Fruit fly (Drosophila melanogaster) whole organism, wandering third instar larva: ENCODE results near the gene Ance-3.

Experiments used
- Abd-B ChIP-seq: fragments of >200 bp; optimal IDR thresholded peaks from 2 replicates; lab custom pipeline; 2017; ENCODE audit warnings: missing biosample characterization, missing genetic modification characterization
- CG32264 ChIP-seq: fragments of 200-800 bp; sonication (Bioruptor generic); optimal IDR thresholded peaks from 2 replicates; lab custom pipeline; 2016; ENCODE audit warnings: missing biosample characterization, missing genetic modification characterization
- CG9705 ChIP-seq: fragments of 200-800 bp; sonication (Bioruptor generic); optimal IDR thresholded peaks from 2 replicates; lab custom pipeline; 2018; ENCODE audit warnings: missing biosample characterization, mild to moderate bottlenecking, missing genetic modification characterization
- Dfd ChIP-seq: fragments of >200 bp; optimal IDR thresholded peaks from 2 replicates; lab custom pipeline; 2017; ENCODE audit warnings: missing biosample characterization, missing genetic modification characterization
- Dif ChIP-seq: fragments of 200-275, 200-300 bp; sonication (Bioruptor generic); optimal IDR thresholded peaks from 2 replicates; lab custom pipeline; 2018; ENCODE audit warnings: missing biosample characterization, missing genetic modification characterization; ENCODE audit not compliant: partially characterized antibody
- HLH106 ChIP-seq: fragments of 200-800 bp; optimal IDR thresholded peaks from 3 replicates; lab custom pipeline; 2019; ENCODE audit warnings: missing biosample characterization, mild to moderate bottlenecking, missing genetic modification characterization, moderate library complexity
- Hnf4 ChIP-seq: fragments of 200-800 bp; sonication (Bioruptor generic); optimal IDR thresholded peaks from 2 replicates; lab custom pipeline; 2016; ENCODE audit warnings: missing biosample characterization, mild to moderate bottlenecking, missing genetic modification characterization
- Hr83 ChIP-seq: fragments of 200-300 bp; sonication (Bioruptor generic); optimal IDR thresholded peaks from 2 replicates; lab custom pipeline; 2016; ENCODE audit warnings: missing biosample characterization, mild to moderate bottlenecking, missing genetic modification characterization, moderate library complexity; ENCODE audit not compliant: poor library complexity, severe bottlenecking
- Jra ChIP-seq: sonication (Bioruptor generic); optimal IDR thresholded peaks from 2 replicates; lab custom pipeline; 2016; ENCODE audit warnings: missing biosample characterization, missing genetic modification characterization
- Mio ChIP-seq: sonication (Bioruptor generic); optimal IDR thresholded peaks from 2 replicates; lab custom pipeline; 2016; ENCODE audit warnings: missing biosample characterization, missing genetic modification characterization
- Myc ChIP-seq: fragments of >200 bp; optimal IDR thresholded peaks from 2 replicates; lab custom pipeline; 2017
- N ChIP-seq: fragments of >200 bp; optimal IDR thresholded peaks from 2 replicates; lab custom pipeline; 2018; ENCODE audit warnings: missing biosample characterization, missing external identifiers, missing genetic modification characterization
- OdsH ChIP-seq: fragments of 200-800 bp; sonication (Bioruptor generic); optimal IDR thresholded peaks from 2 replicates; lab custom pipeline; 2016; ENCODE audit warnings: missing biosample characterization, mild to moderate bottlenecking, missing genetic modification characterization
- Rel ChIP-seq, 2 experiments: fragments of 200-800 bp; sonication (Bioruptor generic) in 1 of 2; optimal IDR thresholded peaks; 2 replicates in 1 of 2; 3 replicates in 1 of 2; lab custom pipeline; 2016 to 2019; ENCODE audit warnings: mild to moderate bottlenecking in 2 of 2, missing biosample characterization in 2 of 2, missing genetic modification characterization in 2 of 2, moderate library complexity in 1 of 2
- Sp1 ChIP-seq: fragments of 200-800 bp; sonication (Bioruptor generic); optimal IDR thresholded peaks from 3 replicates; lab custom pipeline; 2019; ENCODE audit warnings: missing biosample characterization, mild to moderate bottlenecking, missing genetic modification characterization, moderate library complexity
- Vsx2 ChIP-seq: fragments of 200-300, 225-300 bp; sonication (Bioruptor generic); optimal IDR thresholded peaks from 2 replicates; lab custom pipeline; 2018; ENCODE audit warnings: missing biosample characterization, missing genetic modification characterization; ENCODE audit not compliant: partially characterized antibody
- br ChIP-seq: fragments of 200-800 bp; sonication (Bioruptor generic); optimal IDR thresholded peaks from 2 replicates; lab custom pipeline; 2016; ENCODE audit warnings: missing biosample characterization, missing genetic modification characterization
- brk ChIP-seq: fragments of 200-800 bp; sonication (Bioruptor generic); optimal IDR thresholded peaks from 2 replicates; lab custom pipeline; 2016; ENCODE audit warnings: missing biosample characterization, mild to moderate bottlenecking, missing genetic modification characterization
- dl ChIP-seq, 2 experiments: fragments of 175-275, 200-275 bp in 1 of 2; fragments of 200-275 bp in 1 of 2; sonication (Bioruptor generic); optimal IDR thresholded peaks; lab custom pipeline; 2018; ENCODE audit warnings: mild to moderate bottlenecking in 2 of 2, missing biosample characterization in 2 of 2, missing genetic modification characterization in 2 of 2, moderate library complexity in 2 of 2; ENCODE audit not compliant: partially characterized antibody in 2 of 2, insufficient read depth in 1 of 2
- dmrt93B ChIP-seq: fragments of 200-800 bp; sonication (Bioruptor generic); optimal IDR thresholded peaks from 2 replicates; lab custom pipeline; 2018; ENCODE audit warnings: missing biosample characterization, mild to moderate bottlenecking, missing genetic modification characterization
- dsf ChIP-seq: sonication (Bioruptor generic); optimal IDR thresholded peaks from 2 replicates; lab custom pipeline; 2016; ENCODE audit warnings: missing biosample characterization, missing genetic modification characterization, borderline replicate concordance
- ey ChIP-seq: fragments of 200-800 bp; sonication (Bioruptor generic); optimal IDR thresholded peaks from 2 replicates; lab custom pipeline; 2016; ENCODE audit warnings: missing biosample characterization, missing genetic modification characterization
- foxo ChIP-seq, 2 experiments: fragments of 200-800 bp; sonication (Bioruptor generic); optimal IDR thresholded peaks; 2 replicates in 1 of 2; 3 replicates in 1 of 2; lab custom pipeline; 2016 to 2017; ENCODE audit warnings: missing biosample characterization in 2 of 2, missing genetic modification characterization in 2 of 2
- fru ChIP-seq: fragments of 200-800 bp; sonication (Bioruptor generic); optimal IDR thresholded peaks from 3 replicates; lab custom pipeline; 2016; ENCODE audit warnings: missing biosample characterization, mild to moderate bottlenecking, missing genetic modification characterization
- h ChIP-seq: fragments of 200-800 bp; sonication (Bioruptor generic); optimal IDR thresholded peaks from 3 replicates; lab custom pipeline; 2016; ENCODE audit warnings: missing biosample characterization, mild to moderate bottlenecking, missing genetic modification characterization
- jim ChIP-seq: fragments of 175-275, 200-325 bp; sonication (Bioruptor generic); optimal IDR thresholded peaks from 2 replicates; lab custom pipeline; 2016; ENCODE audit warnings: missing biosample characterization, mild to moderate bottlenecking, missing genetic modification characterization
- pan ChIP-seq: fragments of >200 bp; optimal IDR thresholded peaks from 2 replicates; lab custom pipeline; 2017
- psq ChIP-seq: fragments of 200-800 bp; sonication (Bioruptor generic); optimal IDR thresholded peaks from 3 replicates; lab custom pipeline; 2017; ENCODE audit warnings: missing biosample characterization, mild to moderate bottlenecking, missing genetic modification characterization, moderate library complexity
- rgr ChIP-seq: fragments of 200-800 bp; sonication (Bioruptor generic); optimal IDR thresholded peaks from 3 replicates; lab custom pipeline; 2016; ENCODE audit warnings: missing biosample characterization, mild to moderate bottlenecking, missing genetic modification characterization
- sage ChIP-seq: fragments of 200-800 bp; sonication (Bioruptor generic); optimal IDR thresholded peaks from 2 replicates; lab custom pipeline; 2016; ENCODE audit warnings: missing biosample characterization, mild to moderate bottlenecking, missing genetic modification characterization
- tai ChIP-seq: sonication (Bioruptor generic); optimal IDR thresholded peaks from 2 replicates; lab custom pipeline; 2016; ENCODE audit warnings: missing biosample characterization, missing genetic modification characterization
- usp ChIP-seq: fragments of >200 bp; optimal IDR thresholded peaks from 2 replicates; lab custom pipeline; 2017; ENCODE audit warnings: missing biosample characterization, missing genetic modification characterization
- woc ChIP-seq: sonication (Bioruptor generic); optimal IDR thresholded peaks from 2 replicates; lab custom pipeline; 2016; ENCODE audit warnings: missing biosample characterization, mild to moderate bottlenecking, missing genetic modification characterization

Gene Ance-3

dm6 chr2L:13972847-13973246 is 58.3 kb downstream of the Ance-3 start, which contains the start of gene He:
Gene He (minus strand): TSS chr2L:13972947.
- TF ChIP-seq foxo (GFP tag; optimal IDR thresholded peaks at IDR 0.05; lab: Kevin White, UChicago), result no peak
- no peak for TF ChIP-seq Jra
- TF ChIP-seq dmrt93B (GFP tag; lab: Kevin White, UChicago), result no peak
- TF ChIP-seq Myc, result no peak
- TF ChIP-seq Abd-B (GFP tag; lab: Kevin White, UChicago), result no peak
- TF ChIP-seq HLH106 (tag; lab: Kevin White, UChicago), result no peak
- TF ChIP-seq br, result no peak
- TF ChIP-seq Hr83 (GFP tag; lab: Kevin White, UChicago), result no peak
- no peak for TF ChIP-seq woc
- no peak for TF ChIP-seq usp (GFP tag; lab: Kevin White, UChicago)
- no peak for TF ChIP-seq psq (GFP tag; lab: Kevin White, UChicago)
- no peak for TF ChIP-seq rgr (GFP tag; lab: Kevin White, UChicago)
- TF ChIP-seq Hnf4 (GFP tag; lab: Kevin White, UChicago), result no peak
- TF ChIP-seq N (GFP tag; lab: Kevin White, UChicago), result no peak
- TF ChIP-seq Mio, result no peak
- no peak for TF ChIP-seq Sp1
- no peak for TF ChIP-seq ey (GFP tag; lab: Kevin White, UChicago)
- no peak for TF ChIP-seq CG9705 (GFP tag; lab: Kevin White, UChicago)
- no peak for TF ChIP-seq jim
- TF ChIP-seq OdsH (GFP tag; lab: Kevin White, UChicago), result no peak

- TF ChIP-seq br, result no peak
- TF ChIP-seq pan, result no peak
- no peak for TF ChIP-seq h (GFP tag; lab: Kevin White, UChicago)
- TF ChIP-seq Jra, result no peak
- TF ChIP-seq Rel (GFP tag; optimal IDR thresholded peaks at IDR 0.05; lab: Kevin White, UChicago), result no peak
- no peak for TF ChIP-seq Rel (tag; optimal IDR thresholded peaks at IDR 0.05; lab: Kevin White, UChicago)
- TF ChIP-seq tai (GFP tag; lab: Kevin White, UChicago), result no peak
Measured at dm6 chr2L:13976669-13977068, 62.1 kb downstream of the Ance-3 start, which contains the start of gene NimC1. Gene NimC1 (minus strand): TSS chr2L:13976769.

- TF ChIP-seq OdsH (GFP tag; lab: Kevin White, UChicago) (no peak), CG32264 (GFP tag; lab: Kevin White, UChicago) (no peak), dsf (GFP tag; lab: Kevin White, UChicago) (no peak), Mio (no peak), sage (GFP tag; lab: Kevin White, UChicago) (no peak), ey (GFP tag; lab: Kevin White, UChicago) (no peak)
Measured at dm6 chr2L:13977073-13977472, 62.5 kb downstream of the Ance-3 start, which contains the start of gene Cyp28a5. Gene Cyp28a5 (plus strand): TSS chr2L:13977302.

dm6 chr2L:13979826-13980225 is 65.3 kb downstream of the Ance-3 start, which contains the start of gene NimC2:
Gene NimC2 (plus strand): TSS chr2L:13980126.
- no peak for TF ChIP-seq Jra
- no peak for TF ChIP-seq HLH106 (tag; lab: Kevin White, UChicago)
- TF ChIP-seq jim, result no peak
- no peak for TF ChIP-seq rgr (GFP tag; lab: Kevin White, UChicago)
- no peak for TF ChIP-seq Myc
- TF ChIP-seq dsf (GFP tag; lab: Kevin White, UChicago), result no peak
- TF ChIP-seq fru (GFP tag; lab: Kevin White, UChicago), result no peak
- no peak for TF ChIP-seq ey (GFP tag; lab: Kevin White, UChicago)
- TF ChIP-seq pan, result no peak
- TF ChIP-seq Sp1, result no peak
- no peak for TF ChIP-seq dl (GFP tag; optimal IDR thresholded peaks at IDR 0.05; lab: Kevin White, UChicago; ENCODE audit: insufficient read depth in 1 of 2, partially characterized antibody in 2 of 2)
- no peak for TF ChIP-seq Dfd (GFP tag; lab: Kevin White, UChicago)
- TF ChIP-seq brk (GFP tag; lab: Kevin White, UChicago), result no peak
- no peak for TF ChIP-seq Hnf4 (GFP tag; lab: Kevin White, UChicago)
- no peak for TF ChIP-seq Vsx2
- TF ChIP-seq CG32264 (GFP tag; lab: Kevin White, UChicago), result no peak
- no peak for TF ChIP-seq sage (GFP tag; lab: Kevin White, UChicago)
- no peak for TF ChIP-seq Dif (GFP tag; lab: Kevin White, UChicago)
- TF ChIP-seq h (GFP tag; lab: Kevin White, UChicago), result no peak
